Worm (Caenorhabditis elegans) whole organism, L2 larva: ENCODE results near the gene nhr-118.

Experiments used
- C34F6.9 ChIP-seq: fragments of 150-350 bp; optimal IDR thresholded peaks from 2 replicates; lab custom pipeline; 2014; ENCODE audit warnings: missing biosample characterization, missing genetic modification characterization
- F13H6.1 ChIP-seq: sonication (generic microtip); optimal IDR thresholded peaks from 2 replicates; lab custom pipeline; 2016; ENCODE audit warnings: missing genetic modification characterization, missing compliant biosample characterization
- R02D3.7 ChIP-seq: fragments of 150-350 bp; optimal IDR thresholded peaks from 2 replicates; lab custom pipeline; 2014; ENCODE audit warnings: missing biosample characterization, missing genetic modification characterization
- ZK546.5 ChIP-seq: sonication (generic microtip); optimal IDR thresholded peaks from 2 replicates; lab custom pipeline; 2017; ENCODE audit warnings: missing biosample characterization, missing genetic modification characterization
- alr-1 ChIP-seq: fragments of 150-350 bp; optimal IDR thresholded peaks from 2 replicates; lab custom pipeline; 2014; ENCODE audit warnings: missing biosample characterization, missing genetic modification characterization
- aly-2 ChIP-seq: fragments of 150-350 bp; optimal IDR thresholded peaks from 2 replicates; lab custom pipeline; 2014; ENCODE audit warnings: missing biosample characterization, missing genetic modification characterization
- ama-1 ChIP-seq: fragments of 150-350 bp; optimal IDR thresholded peaks from 2 replicates; lab custom pipeline; 2018; ENCODE audit warnings: inconsistent platforms
- blmp-1 ChIP-seq: sonication (generic microtip); optimal IDR thresholded peaks from 2 replicates; lab custom pipeline; 2017; ENCODE audit warnings: missing genetic modification characterization, mild to moderate bottlenecking, missing compliant biosample characterization, antibody characterized with exemption, moderate library complexity; ENCODE audit not compliant: insufficient read depth
- ceh-82 ChIP-seq: fragments of 150-350 bp; optimal IDR thresholded peaks from 2 replicates; lab custom pipeline; 2014; ENCODE audit warnings: missing biosample characterization, missing genetic modification characterization
- crh-2 ChIP-seq: sonication (generic microtip); optimal IDR thresholded peaks from 2 replicates; lab custom pipeline; 2017; ENCODE audit warnings: missing biosample characterization, missing genetic modification characterization
- dmd-4 ChIP-seq: sonication (generic microtip); optimal IDR thresholded peaks from 2 replicates; lab custom pipeline; 2017; ENCODE audit warnings: missing biosample characterization, missing genetic modification characterization
- egl-27 ChIP-seq: sonication (generic microtip); optimal IDR thresholded peaks from 3 replicates; lab custom pipeline; 2017; ENCODE audit warnings: missing biosample characterization, missing genetic modification reagents, missing genetic modification characterization
- elt-1 ChIP-seq: fragments of 150-350 bp; optimal IDR thresholded peaks from 2 replicates; lab custom pipeline; 2014; ENCODE audit warnings: missing biosample characterization, missing genetic modification characterization
- elt-3 ChIP-seq: sonication (generic microtip); optimal IDR thresholded peaks from 2 replicates; lab custom pipeline; 2017; ENCODE audit warnings: missing biosample characterization, missing genetic modification characterization
- fos-1 ChIP-seq: fragments of 150-350 bp; optimal IDR thresholded peaks from 2 replicates; lab custom pipeline; 2014; ENCODE audit warnings: missing biosample characterization, missing genetic modification characterization
- gmeb-1 ChIP-seq: fragments of 150-350 bp; optimal IDR thresholded peaks from 2 replicates; lab custom pipeline; 2014; ENCODE audit warnings: missing biosample characterization, missing genetic modification characterization
- lin-13 ChIP-seq: fragments of 150-350 bp; optimal IDR thresholded peaks from 2 replicates; lab custom pipeline; 2014; ENCODE audit warnings: missing biosample characterization, missing genetic modification reagents, missing genetic modification characterization
- lin-39 ChIP-seq: fragments of 150-350 bp; optimal IDR thresholded peaks from 2 replicates; lab custom pipeline; 2014; ENCODE audit warnings: missing biosample characterization, missing genetic modification reagents, missing genetic modification characterization
- mbf-1 ChIP-seq: sonication (generic microtip); optimal IDR thresholded peaks from 2 replicates; lab custom pipeline; 2017; ENCODE audit warnings: missing biosample characterization, missing genetic modification characterization
- mdl-1 ChIP-seq, 2 experiments: fragments of 150-350 bp in 1 of 2; sonication (generic microtip) in 1 of 2; optimal IDR thresholded peaks; 2 replicates each; lab custom pipeline; 2017; ENCODE audit warnings: missing biosample characterization in 2 of 2, missing genetic modification characterization in 2 of 2
- nhr-10 ChIP-seq: sonication (generic microtip); optimal IDR thresholded peaks from 2 replicates; lab custom pipeline; 2017; ENCODE audit warnings: missing biosample characterization, missing genetic modification characterization
- nhr-11 ChIP-seq: fragments of 150-350 bp; optimal IDR thresholded peaks from 2 replicates; lab custom pipeline; 2014; ENCODE audit warnings: missing biosample characterization, missing genetic modification characterization
- nhr-129 ChIP-seq: fragments of 150-350 bp; optimal IDR thresholded peaks from 2 replicates; lab custom pipeline; 2014; ENCODE audit warnings: missing biosample characterization, missing genetic modification characterization
- nhr-21 ChIP-seq: fragments of 150-350 bp; optimal IDR thresholded peaks from 2 replicates; lab custom pipeline; 2014; ENCODE audit warnings: missing biosample characterization, missing genetic modification characterization
- nhr-23 ChIP-seq: fragments of 150-350 bp; optimal IDR thresholded peaks from 2 replicates; lab custom pipeline; 2014; ENCODE audit warnings: missing biosample characterization, missing genetic modification reagents, missing genetic modification characterization
- nhr-25 ChIP-seq: fragments of 150-350 bp; sonication (generic microtip); optimal IDR thresholded peaks from 3 replicates; lab custom pipeline; 2014; ENCODE audit warnings: missing biosample characterization, missing genetic modification characterization
- nhr-6 ChIP-seq: fragments of 150-350 bp; optimal IDR thresholded peaks from 2 replicates; lab custom pipeline; 2014; ENCODE audit warnings: missing biosample characterization, missing genetic modification characterization
- nhr-77 ChIP-seq: fragments of 150-350 bp; optimal IDR thresholded peaks from 2 replicates; lab custom pipeline; 2014; ENCODE audit warnings: missing biosample characterization, missing genetic modification characterization
- peb-1 ChIP-seq: fragments of 150-350 bp; optimal IDR thresholded peaks from 2 replicates; lab custom pipeline; 2014; ENCODE audit warnings: missing biosample characterization, missing genetic modification characterization
- sem-4 ChIP-seq: fragments of 150-350 bp; optimal IDR thresholded peaks from 2 replicates; lab custom pipeline; 2014; ENCODE audit warnings: missing biosample characterization, missing genetic modification reagents, missing genetic modification characterization
- skn-1 ChIP-seq: sonication (generic microtip); optimal IDR thresholded peaks from 2 replicates; lab custom pipeline; 2017; ENCODE audit warnings: missing biosample characterization, missing genetic modification characterization
- sma-3 ChIP-seq: sonication (generic microtip); optimal IDR thresholded peaks from 2 replicates; lab custom pipeline; 2016; ENCODE audit warnings: missing genetic modification reagents, missing genetic modification characterization, missing compliant biosample characterization
- snpc-4 ChIP-seq: fragments of 150-350 bp; optimal IDR thresholded peaks from 2 replicates; lab custom pipeline; 2014; ENCODE audit warnings: missing biosample characterization, missing genetic modification characterization
- unc-39 ChIP-seq: fragments of 150-350 bp; optimal IDR thresholded peaks from 2 replicates; lab custom pipeline; 2014; ENCODE audit warnings: missing biosample characterization, missing genetic modification characterization
- unc-62 ChIP-seq: fragments of 150-350 bp; optimal IDR thresholded peaks from 2 replicates; lab custom pipeline; 2014; ENCODE audit warnings: missing biosample characterization, missing genetic modification reagents, missing genetic modification characterization
- zag-1 ChIP-seq: fragments of 150-350 bp; optimal IDR thresholded peaks from 2 replicates; lab custom pipeline; 2014; ENCODE audit warnings: missing biosample characterization, missing genetic modification characterization
- ztf-1 ChIP-seq: fragments of 200-800 bp; sonication (Bioruptor generic); conservative IDR thresholded peaks from 2 replicates; pipeline ENCODE4 v1.3.6; 2022; ENCODE audit warnings: missing genetic modification characterization, missing compliant biosample characterization
- ztf-11 ChIP-seq: sonication (generic microtip); optimal IDR thresholded peaks from 2 replicates; lab custom pipeline; 2017; ENCODE audit warnings: missing biosample characterization, missing genetic modification characterization
- ztf-4 ChIP-seq: fragments of 150-350 bp; optimal IDR thresholded peaks from 2 replicates; lab custom pipeline; 2014; ENCODE audit warnings: missing biosample characterization, missing genetic modification characterization

The nhr-118 gene

ce11 chrV:4386173-4386572, 21.4 kb upstream of the nhr-118 start, which contains the start of gene F13A2.10:
F13A2.10 (minus strand) TSS chrV:4386273.
- TF ChIP-seq F13H6.1 (tag; lab: Kevin White, UChicago) (no peak), nhr-77 (tag; lab: Kevin White, UChicago) (no peak), dmd-4 (tag; lab: Kevin White, UChicago) (no peak), snpc-4 (tag; lab: Kevin White, UChicago) (no peak), gmeb-1 (tag; lab: Kevin White, UChicago) (no peak), zag-1 (tag; lab: Kevin White, UChicago) (no peak), crh-2 (tag; lab: Kevin White, UChicago) (no peak), nhr-25 (tag; lab: Kevin White, UChicago) (no peak), ceh-82 (tag; lab: Kevin White, UChicago) (no peak), ztf-1 (no peak)

- no peak for TF ChIP-seq aly-2 (tag; lab: Kevin White, UChicago)
- TF ChIP-seq unc-39 (tag; lab: Kevin White, UChicago): no peak
- no peak for TF ChIP-seq C34F6.9
- TF ChIP-seq fos-1: no peak
- TF ChIP-seq nhr-129: no peak
- no peak for TF ChIP-seq R02D3.7 (tag; lab: Kevin White, UChicago)
- no peak for TF ChIP-seq F13H6.1 (tag; lab: Kevin White, UChicago)
- no peak for TF ChIP-seq nhr-6 (tag; lab: Kevin White, UChicago)
- no peak for TF ChIP-seq nhr-11 (tag; lab: Kevin White, UChicago)
- TF ChIP-seq lin-39: no peak
- no peak for TF ChIP-seq nhr-21 (tag; lab: Kevin White, UChicago)
- TF ChIP-seq blmp-1 (tag; lab: Kevin White, UChicago): no peak
- TF ChIP-seq sma-3 (GFP tag; lab: Kevin White, UChicago): no peak
Measured at ce11 chrV:4387402-4387801, 20.2 kb upstream of the nhr-118 start, which contains the start of gene F13A2.9. F13A2.9 (minus strand) TSS chrV:4387502.

ce11 chrV:4387916-4388315, 19.7 kb upstream of the nhr-118 start:
- TF ChIP-seq sem-4 (tag; lab: Kevin White, UChicago) (no peak), mdl-1 (tag; optimal IDR thresholded peaks at IDR 0.05; lab: Kevin White, UChicago) (no peak), mbf-1 (no peak), ama-1 (lab: Kevin White, UChicago) (no peak), crh-2 (tag; lab: Kevin White, UChicago) (no peak), elt-1 (tag; lab: Kevin White, UChicago) (no peak), peb-1 (tag; lab: Kevin White, UChicago) (no peak), nhr-129 (no peak), F13H6.1 (tag; lab: Kevin White, UChicago) (no peak), dmd-4 (tag; lab: Kevin White, UChicago) (no peak), gmeb-1 (tag; lab: Kevin White, UChicago) (no peak), elt-3 (no peak), ztf-11 (tag; lab: Kevin White, UChicago) (no peak), nhr-10 (tag; lab: Kevin White, UChicago) (no peak), ztf-4 (tag; lab: Kevin White, UChicago) (no peak), fos-1 (no peak), nhr-77 (tag; lab: Kevin White, UChicago) (no peak), alr-1 (tag; lab: Kevin White, UChicago) (no peak), nhr-6 (tag; lab: Kevin White, UChicago) (no peak), snpc-4 (tag; lab: Kevin White, UChicago) (no peak)

- TF ChIP-seq nhr-25 (tag; lab: Kevin White, UChicago) (no peak), mbf-1 (no peak), zag-1 (tag; lab: Kevin White, UChicago) (no peak), nhr-23 (no peak), peb-1 (tag; lab: Kevin White, UChicago) (no peak), aly-2 (tag; lab: Kevin White, UChicago) (no peak), egl-27 (tag; lab: Kevin White, UChicago) (no peak), ztf-1 (no peak), unc-62 (no peak), skn-1 (no peak), blmp-1 (tag; lab: Kevin White, UChicago) (no peak), unc-39 (tag; lab: Kevin White, UChicago) (no peak), lin-13 (GFP tag; lab: Kevin White, UChicago) (no peak), ZK546.5 (tag; lab: Kevin White, UChicago) (no peak), nhr-11 (tag; lab: Kevin White, UChicago) (no peak), gmeb-1 (tag; lab: Kevin White, UChicago) (no peak), nhr-6 (tag; lab: Kevin White, UChicago) (no peak), nhr-21 (tag; lab: Kevin White, UChicago) (no peak)
Measured at ce11 chrV:4396257-4396656, 11.4 kb upstream of the nhr-118 start, which contains the start of gene F13A2.3. F13A2.3 (minus strand) TSS chrV:4396357.
